Worm (Caenorhabditis elegans) whole organism, mixed stage, embryonic: Measurements from ENCODE around the gene C33D9.13.

ENCODE experiments used
- blmp-1 ChIP-seq: fragments of 150-350 bp; optimal IDR thresholded peaks from 2 replicates; lab custom pipeline; 2014; ENCODE audit warnings: missing biosample characterization, missing genetic modification characterization
- ceh-39 ChIP-seq: fragments of 150-350 bp; optimal IDR thresholded peaks from 2 replicates; lab custom pipeline; 2014; ENCODE audit warnings: missing biosample characterization, missing genetic modification characterization
- elt-1 ChIP-seq: sonication (generic microtip); optimal IDR thresholded peaks from 2 replicates; lab custom pipeline; 2017; ENCODE audit warnings: missing genetic modification characterization, mild to moderate bottlenecking, missing compliant biosample characterization, antibody characterized with exemption, moderate library complexity, borderline replicate concordance; ENCODE audit not compliant: insufficient read depth
- elt-3 ChIP-seq: fragments of 150-350 bp; optimal IDR thresholded peaks from 2 replicates; lab custom pipeline; 2014; ENCODE audit warnings: missing biosample characterization, missing genetic modification characterization
- ham-2 ChIP-seq: fragments of 200-800 bp; sonication (Bioruptor generic); optimal IDR thresholded peaks from 2 replicates; lab custom pipeline; 2018; ENCODE audit warnings: mild to moderate bottlenecking, missing genetic modification characterization, missing compliant biosample characterization
- lin-32 ChIP-seq: fragments of 200-800 bp; sonication (Bioruptor generic); optimal IDR thresholded peaks from 2 replicates; lab custom pipeline; 2018; ENCODE audit warnings: mild to moderate bottlenecking, missing genetic modification characterization, missing compliant biosample characterization
- mep-1 ChIP-seq: fragments of 150-350 bp; optimal IDR thresholded peaks from 2 replicates; lab custom pipeline; 2017; ENCODE audit warnings: missing biosample characterization, missing genetic modification reagents, missing genetic modification characterization, inconsistent platforms
- nhr-2 ChIP-seq: fragments of 150-350 bp; optimal IDR thresholded peaks from 2 replicates; lab custom pipeline; 2014; ENCODE audit warnings: missing biosample characterization, missing genetic modification characterization
- nhr-237 ChIP-seq: fragments of 150-350 bp; optimal IDR thresholded peaks from 2 replicates; lab custom pipeline; 2014; ENCODE audit warnings: missing biosample characterization, missing genetic modification characterization
- nhr-76 ChIP-seq: sonication (generic microtip); optimal IDR thresholded peaks from 2 replicates; lab custom pipeline; 2017; ENCODE audit warnings: missing biosample characterization, missing genetic modification characterization
- snpc-4 ChIP-seq: fragments of 150-350 bp; optimal IDR thresholded peaks from 2 replicates; lab custom pipeline; 2014; ENCODE audit warnings: missing biosample characterization, missing genetic modification characterization
- unc-39 ChIP-seq: fragments of 150-350 bp; optimal IDR thresholded peaks from 2 replicates; lab custom pipeline; 2014; ENCODE audit warnings: missing biosample characterization, missing genetic modification characterization

ce11 chrIV:8792808-8793207, 7.7 kb upstream of the C33D9.13 start, which contains the start of gene C33D9.3:
- TF ChIP-seq unc-39 (tag; lab: Kevin White, UChicago) (no peak), blmp-1 (tag; lab: Kevin White, UChicago) (no peak), mep-1 (tag; lab: Kevin White, UChicago) (no peak), nhr-2 (tag; lab: Kevin White, UChicago) (no peak), elt-1 (tag; lab: Kevin White, UChicago) (no peak), snpc-4 (tag; lab: Kevin White, UChicago) (no peak), elt-3 (no peak), ham-2 (GFP tag; lab: Kevin White, UChicago) (no peak), nhr-76 (tag; lab: Kevin White, UChicago) (no peak), lin-32 (GFP tag; lab: Kevin White, UChicago) (no peak), ceh-39 (tag; lab: Kevin White, UChicago) (no peak), nhr-237 (tag; lab: Kevin White, UChicago) (no peak)
